Worm (Caenorhabditis elegans): Measurements from ENCODE around the gene oac-6.

oac-6 gene

ce11 chrV:16350061-16350460, 47.5 kb downstream of the oac-6 start:
- TF ChIP-seq hmg-11 (tag; optimal IDR thresholded peaks at IDR 0.05) (no peak), elt-1 (tag; optimal IDR thresholded peaks at IDR 0.05) (no peak), ceh-9 (tag; optimal IDR thresholded peaks at IDR 0.05) (no peak), nhr-12 (tag; optimal IDR thresholded peaks at IDR 0.05) (no peak), elt-3 (tag; optimal IDR thresholded peaks at IDR 0.05) (no peak), nhr-76 (tag; optimal IDR thresholded peaks at IDR 0.05) (no peak), zag-1 (tag; optimal IDR thresholded peaks at IDR 0.05) (no peak), daf-12 (tag; optimal IDR thresholded peaks at IDR 0.05) (no peak)

ce11 chrV:16350775-16351378, 48.4 kb downstream of the oac-6 start:
- TF ChIP-seq daf-12 (tag; optimal IDR thresholded peaks at IDR 0.05) (no peak), ztf-11 (tag; optimal IDR thresholded peaks at IDR 0.05) (no peak), ceh-16 (tag; optimal IDR thresholded peaks at IDR 0.05) (no peak), elt-3 (tag; optimal IDR thresholded peaks at IDR 0.05) (no peak), lsy-12 (tag; optimal IDR thresholded peaks at IDR 0.05) (no peak), lin-39 (tag; optimal IDR thresholded peaks at IDR 0.05) (peak; percentile 55), unc-62 (GFP tag; optimal IDR thresholded peaks at IDR 0.05) (no peak), mml-1 (tag; optimal IDR thresholded peaks at IDR 0.05) (no peak), snpc-4 (tag; optimal IDR thresholded peaks at IDR 0.05) (peak; percentile 65), pqm-1 (tag; optimal IDR thresholded peaks at IDR 0.05) (peak; percentile 38), pha-4 (tag; optimal IDR thresholded peaks at IDR 0.05) (peak; percentile 70), unc-39 (tag; optimal IDR thresholded peaks at IDR 0.05) (no peak), ama-1 (optimal IDR thresholded peaks at IDR 0.05) (no peak), nfya-1 (tag; optimal IDR thresholded peaks at IDR 0.05; ENCODE audit: insufficient read depth) (peak; percentile 87), tbx-2 (tag; optimal IDR thresholded peaks at IDR 0.05) (no peak), jun-1 (tag; optimal IDR thresholded peaks at IDR 0.05) (no peak), egl-5 (tag; optimal IDR thresholded peaks at IDR 0.05) (peak; percentile 2), ceh-28 (tag; optimal IDR thresholded peaks at IDR 0.05) (no peak), R02D3.7 (tag; optimal IDR thresholded peaks at IDR 0.05) (no peak), mdl-1 (tag; optimal IDR thresholded peaks at IDR 0.05) (no peak), fkh-10 (GFP tag; optimal IDR thresholded peaks at IDR 0.05) (peak; percentile 36), aly-2 (tag; optimal IDR thresholded peaks at IDR 0.05) (no peak), fos-1 (tag; optimal IDR thresholded peaks at IDR 0.05) (no peak), ceh-9 (tag; optimal IDR thresholded peaks at IDR 0.05) (no peak), ceh-82 (tag; optimal IDR thresholded peaks at IDR 0.05) (no peak), skn-1 (tag; optimal IDR thresholded peaks at IDR 0.05) (no peak), eor-1 (tag; optimal IDR thresholded peaks at IDR 0.05) (no peak), nhr-76 (tag; optimal IDR thresholded peaks at IDR 0.05) (no peak), elt-1 (tag; optimal IDR thresholded peaks at IDR 0.05) (no peak), fkh-2 (tag; optimal IDR thresholded peaks at IDR 0.05) (no peak), sea-2 (GFP tag; optimal IDR thresholded peaks at IDR 0.05) (no peak), elt-2 (tag; optimal IDR thresholded peaks at IDR 0.05) (peak; percentile 53), nhr-11 (tag; optimal IDR thresholded peaks at IDR 0.05) (peak; percentile 23), egl-27 (tag; optimal IDR thresholded peaks at IDR 0.05) (no peak), nhr-28 (tag; optimal IDR thresholded peaks at IDR 0.05) (no peak), zag-1 (tag; optimal IDR thresholded peaks at IDR 0.05) (no peak), nhr-23 (tag; optimal IDR thresholded peaks at IDR 0.05) (no peak), ztf-4 (tag; optimal IDR thresholded peaks at IDR 0.05) (no peak), nhr-25 (tag; optimal IDR thresholded peaks at IDR 0.05) (no peak), hmg-11 (tag; optimal IDR thresholded peaks at IDR 0.05) (peak; percentile 64), nhr-43 (tag; optimal IDR thresholded peaks at IDR 0.05; ENCODE audit: poor library complexity, severe bottlenecking) (no peak), ZK546.5 (tag; optimal IDR thresholded peaks at IDR 0.05) (no peak), nhr-237 (tag; optimal IDR thresholded peaks at IDR 0.05) (no peak), lin-15B (tag; optimal IDR thresholded peaks at IDR 0.05) (peak; percentile 45), nhr-12 (tag; optimal IDR thresholded peaks at IDR 0.05) (no peak), nhr-77 (tag; optimal IDR thresholded peaks at IDR 0.05) (no peak), nhr-67 (tag; optimal IDR thresholded peaks at IDR 0.05) (no peak)
